Worm (Caenorhabditis elegans): ENCODE measurements around the gene dre-1.

DNA sequence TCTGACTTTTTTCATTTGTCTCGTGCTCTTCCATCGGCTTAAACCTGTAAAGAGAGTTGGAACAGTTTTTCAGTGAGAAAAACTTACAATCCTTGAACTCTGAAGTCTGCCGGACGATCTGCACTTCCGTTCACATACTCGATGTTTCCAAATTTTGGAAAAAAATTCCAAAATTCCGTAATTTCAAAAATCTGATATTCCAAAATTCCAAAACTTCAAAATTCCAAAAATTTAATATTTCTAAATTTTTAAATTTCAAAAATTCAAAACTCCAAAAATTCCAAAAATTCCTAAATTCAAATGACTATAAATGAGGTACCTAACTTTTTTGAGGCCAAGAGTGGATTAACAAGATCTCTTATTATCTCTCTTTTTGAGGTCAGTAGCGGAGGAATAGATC, 30.3 kb upstream of the dre-1 start, which contains the start of gene EGAP9.4:
- TF ChIP-seq fkh-10 (GFP tag; optimal IDR thresholded peaks at IDR 0.05) (no peak), pqm-1 (tag; optimal IDR thresholded peaks at IDR 0.05) (no peak), unc-86 (tag; optimal IDR thresholded peaks at IDR 0.05) (no peak), rnt-1 (tag; optimal IDR thresholded peaks at IDR 0.05) (no peak), nfya-1 (tag; optimal IDR thresholded peaks at IDR 0.05) (no peak), ceh-9 (tag; optimal IDR thresholded peaks at IDR 0.05) (no peak), pha-4 (tag; optimal IDR thresholded peaks at IDR 0.05) (no peak)
